Worm (Caenorhabditis elegans) whole organism, L1 larva: ENCODE results near the gene Y77E11A.12.
A peak's percentile ranks its signal among the peaks of the same experiment; 100 is the strongest.

Experiments used
- C04F5.9 ChIP-seq: sonication (generic microtip); optimal IDR thresholded peaks from 2 replicates; lab custom pipeline; 2016; ENCODE audit warnings: missing genetic modification characterization, missing compliant biosample characterization
- C34B4.2 ChIP-seq: sonication (generic microtip); optimal IDR thresholded peaks from 2 replicates; lab custom pipeline; 2017; ENCODE audit warnings: mild to moderate bottlenecking, missing genetic modification characterization, missing compliant biosample characterization
- Y116A8C.19 ChIP-seq: sonication (generic microtip); optimal IDR thresholded peaks from 2 replicates; lab custom pipeline; 2016; ENCODE audit warnings: missing compliant biosample characterization, missing genetic modification characterization, borderline replicate concordance
- ama-1 ChIP-seq: fragments of 150-350 bp; optimal IDR thresholded peaks from 2 replicates; lab custom pipeline; 2014
- blmp-1 ChIP-seq: fragments of 150-350 bp; optimal IDR thresholded peaks from 2 replicates; lab custom pipeline; 2014; ENCODE audit warnings: missing biosample characterization, missing genetic modification characterization
- ceh-63 ChIP-seq: fragments of 200-800 bp; sonication (Bioruptor generic); optimal IDR thresholded peaks from 2 replicates; lab custom pipeline; 2018; ENCODE audit warnings: mild to moderate bottlenecking, missing genetic modification characterization, missing compliant biosample characterization
- ceh-8 ChIP-seq: fragments of 200-800 bp; sonication (Bioruptor generic); optimal IDR thresholded peaks from 2 replicates; lab custom pipeline; 2018; ENCODE audit warnings: mild to moderate bottlenecking, missing genetic modification characterization, moderate library complexity, missing compliant biosample characterization
- ceh-82 ChIP-seq, 3 experiments: fragments of 150-350 bp in 1 of 3; sonication (generic microtip) in 2 of 3; optimal IDR thresholded peaks; 2 replicates each; lab custom pipeline; 2014 to 2017; ENCODE audit warnings: missing biosample characterization in 3 of 3, missing genetic modification characterization in 3 of 3
- ceh-88 ChIP-seq: fragments of 200-800 bp; sonication (Bioruptor generic); IDR thresholded peaks from 2 replicates; pipeline ENCODE4 v1.3.6; 2022; ENCODE audit warnings: missing genetic modification characterization, missing compliant biosample characterization
- ces-1 ChIP-seq: fragments of 150-350 bp; optimal IDR thresholded peaks from 2 replicates; lab custom pipeline; 2014; ENCODE audit warnings: missing biosample characterization, missing genetic modification reagents, missing genetic modification characterization
- efl-1 ChIP-seq, 4 experiments: fragments of 150-350 bp; optimal IDR thresholded peaks in 3 of 4; peaks in 1 of 4; 1 replicate in 1 of 4; 2 replicates in 3 of 4; lab custom pipeline; 2014; ENCODE audit warnings: missing biosample characterization in 2 of 4, missing genetic modification characterization in 2 of 4, missing genetic modification reagents in 2 of 4
- efl-3 ChIP-seq: fragments of 200-800 bp; sonication (Bioruptor generic); optimal IDR thresholded peaks from 2 replicates; lab custom pipeline; 2018; ENCODE audit warnings: mild to moderate bottlenecking, missing genetic modification characterization, missing compliant biosample characterization
- egl-27 ChIP-seq, 2 experiments: fragments of 150-350 bp in 1 of 2; sonication (generic microtip); optimal IDR thresholded peaks; 3 replicates each; lab custom pipeline; 2017 to 2018; ENCODE audit warnings: missing biosample characterization in 2 of 2, missing genetic modification characterization in 2 of 2, missing genetic modification reagents in 2 of 2
- elt-3 ChIP-seq, 6 experiments: fragments of 150-350 bp in 1 of 6; sonication (generic microtip); optimal IDR thresholded peaks; 2 replicates each; lab custom pipeline; 2017 to 2018; ENCODE audit warnings: missing biosample characterization in 6 of 6, missing genetic modification characterization in 6 of 6, inconsistent platforms in 1 of 6
- ets-5 ChIP-seq: fragments of 200-800 bp; sonication (Bioruptor generic); IDR thresholded peaks from 2 replicates; pipeline ENCODE4 v1.3.6; 2022; ENCODE audit warnings: missing genetic modification characterization, missing compliant biosample characterization
- fkh-10 ChIP-seq: sonication (generic microtip); optimal IDR thresholded peaks from 2 replicates; lab custom pipeline; 2017; ENCODE audit warnings: missing biosample characterization, missing genetic modification reagents, missing genetic modification characterization
- fkh-4 ChIP-seq: sonication (generic microtip); optimal IDR thresholded peaks from 2 replicates; lab custom pipeline; 2016; ENCODE audit warnings: missing compliant biosample characterization, missing genetic modification characterization, borderline replicate concordance
- fkh-8 ChIP-seq: sonication (generic microtip); optimal IDR thresholded peaks from 2 replicates; lab custom pipeline; 2016; ENCODE audit warnings: mild to moderate bottlenecking, missing genetic modification characterization, missing compliant biosample characterization
- fos-1 ChIP-seq: fragments of 150-350 bp; optimal IDR thresholded peaks from 2 replicates; lab custom pipeline; 2014; ENCODE audit warnings: missing biosample characterization, missing genetic modification characterization
- grh-1 ChIP-seq: fragments of 200-800 bp; sonication (Bioruptor generic); IDR thresholded peaks from 2 replicates; pipeline ENCODE4 v1.3.6; 2022; ENCODE audit warnings: missing genetic modification reagents, missing genetic modification characterization, missing compliant biosample characterization
- hlh-17 ChIP-seq: fragments of 200-800 bp; sonication (Bioruptor generic); optimal IDR thresholded peaks from 2 replicates; lab custom pipeline; 2018; ENCODE audit warnings: missing genetic modification characterization, mild to moderate bottlenecking, missing compliant biosample characterization, moderate library complexity, borderline replicate concordance
- irx-1 ChIP-seq: sonication (generic microtip); optimal IDR thresholded peaks from 2 replicates; lab custom pipeline; 2016; ENCODE audit warnings: missing genetic modification characterization, missing compliant biosample characterization
- jun-1 ChIP-seq: fragments of 150-350 bp; optimal IDR thresholded peaks from 2 replicates; lab custom pipeline; 2014; ENCODE audit warnings: missing biosample characterization, missing genetic modification reagents, missing genetic modification characterization
- lin-13 ChIP-seq: fragments of 150-350 bp; optimal IDR thresholded peaks from 2 replicates; lab custom pipeline; 2014; ENCODE audit warnings: missing biosample characterization, missing genetic modification reagents, missing genetic modification characterization
- lin-35 ChIP-seq, 2 experiments: fragments of 150-350 bp; optimal IDR thresholded peaks; 2 replicates each; lab custom pipeline; 2014; ENCODE audit warnings: missing biosample characterization in 2 of 2, missing genetic modification characterization in 2 of 2, missing genetic modification reagents in 2 of 2
- lir-3 ChIP-seq: sonication (generic microtip); optimal IDR thresholded peaks from 2 replicates; lab custom pipeline; 2016; ENCODE audit warnings: mild to moderate bottlenecking, missing genetic modification characterization, moderate library complexity, missing compliant biosample characterization; ENCODE audit not compliant: poor library complexity
- lsy-2 ChIP-seq, 2 experiments: fragments of 150-350 bp; optimal IDR thresholded peaks; 2 replicates each; lab custom pipeline; 2014; ENCODE audit warnings: missing biosample characterization in 2 of 2, missing genetic modification characterization in 2 of 2
- mdl-1 ChIP-seq, 2 experiments: fragments of 150-350 bp; optimal IDR thresholded peaks; 2 replicates each; lab custom pipeline; 2014 to 2017; ENCODE audit warnings: missing biosample characterization in 2 of 2, missing genetic modification characterization in 2 of 2, inconsistent platforms in 1 of 2
- nhr-19 ChIP-seq: fragments of 200-800 bp; sonication (Bioruptor generic); conservative IDR thresholded peaks from 2 replicates; pipeline ENCODE4 v1.3.6; 2022; ENCODE audit warnings: missing genetic modification characterization, missing compliant biosample characterization
- nhr-237 ChIP-seq: fragments of 150-350 bp; optimal IDR thresholded peaks from 2 replicates; lab custom pipeline; 2014; ENCODE audit warnings: missing biosample characterization, missing genetic modification characterization
- nhr-28 ChIP-seq: fragments of 150-350 bp; optimal IDR thresholded peaks from 2 replicates; lab custom pipeline; 2014; ENCODE audit warnings: missing biosample characterization, missing genetic modification characterization
- nhr-71 ChIP-seq: sonication (generic microtip); optimal IDR thresholded peaks from 2 replicates; lab custom pipeline; 2016; ENCODE audit warnings: mild to moderate bottlenecking, missing genetic modification characterization, moderate library complexity, missing compliant biosample characterization
- nhr-76 ChIP-seq: sonication (generic microtip); optimal IDR thresholded peaks from 2 replicates; lab custom pipeline; 2017; ENCODE audit warnings: missing biosample characterization, missing genetic modification characterization
- nhr-84 ChIP-seq: sonication (generic microtip); optimal IDR thresholded peaks from 2 replicates; lab custom pipeline; 2017; ENCODE audit warnings: missing biosample characterization, missing genetic modification characterization
- pax-3 ChIP-seq: fragments of 200-800 bp; sonication (Bioruptor generic); optimal IDR thresholded peaks from 2 replicates; lab custom pipeline; 2018; ENCODE audit warnings: mild to moderate bottlenecking, missing genetic modification characterization, moderate library complexity, missing compliant biosample characterization
- pqm-1 ChIP-seq: sonication (generic microtip); optimal IDR thresholded peaks from 3 replicates; lab custom pipeline; 2017; ENCODE audit warnings: missing biosample characterization, missing genetic modification characterization
- sox-4 ChIP-seq: sonication (generic microtip); optimal IDR thresholded peaks from 2 replicates; lab custom pipeline; 2016; ENCODE audit warnings: missing genetic modification characterization, missing compliant biosample characterization
- sptf-1 ChIP-seq: fragments of 150-350 bp; optimal IDR thresholded peaks from 2 replicates; lab custom pipeline; 2014; ENCODE audit warnings: missing biosample characterization, missing genetic modification characterization
- swsn-7 ChIP-seq: sonication (generic microtip); optimal IDR thresholded peaks from 2 replicates; lab custom pipeline; 2016; ENCODE audit warnings: missing genetic modification characterization, missing compliant biosample characterization
- unc-130 ChIP-seq: fragments of 150-350 bp; optimal IDR thresholded peaks from 2 replicates; lab custom pipeline; 2017; ENCODE audit warnings: missing biosample characterization, missing genetic modification characterization, inconsistent platforms
- unc-30 ChIP-seq: sonication (generic microtip); optimal IDR thresholded peaks from 2 replicates; lab custom pipeline; 2017; ENCODE audit warnings: missing biosample characterization, missing genetic modification characterization
- unc-62 ChIP-seq: fragments of 150-350 bp; optimal IDR thresholded peaks from 2 replicates; lab custom pipeline; 2014; ENCODE audit warnings: missing biosample characterization, missing genetic modification reagents, missing genetic modification characterization
- xbp-1 ChIP-seq: sonication (generic microtip); optimal IDR thresholded peaks from 2 replicates; lab custom pipeline; 2016; ENCODE audit warnings: missing genetic modification characterization, missing compliant biosample characterization
- ztf-11 ChIP-seq, 2 experiments: sonication (generic microtip); optimal IDR thresholded peaks; 2 replicates each; lab custom pipeline; 2016 to 2017; ENCODE audit warnings: missing genetic modification characterization in 2 of 2, missing biosample characterization in 1 of 2, missing compliant biosample characterization in 1 of 2

The Y77E11A.12 gene

DNA sequence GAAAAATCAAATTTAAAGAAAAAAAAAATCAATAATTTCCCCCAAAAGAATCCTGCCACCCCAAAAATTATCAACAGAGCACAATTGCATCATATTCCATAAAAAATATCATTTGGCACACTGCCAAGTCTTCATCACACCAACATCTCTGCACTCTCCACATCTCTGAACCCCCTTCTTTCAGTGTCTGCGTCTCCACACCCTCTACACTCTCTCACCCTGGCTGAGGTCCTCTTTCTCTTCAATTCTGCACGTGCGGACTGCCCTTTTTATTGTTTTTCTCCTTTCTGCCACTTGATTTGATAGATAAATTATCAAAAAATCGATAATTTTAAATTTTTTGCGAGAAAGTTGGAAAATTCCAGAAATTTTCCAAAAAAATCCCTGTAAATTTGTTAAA is 22.5 kb upstream of the Y77E11A.12 start, which contains the start of gene hxk-3 (continued):
- TF ChIP-seq nhr-76 (tag; lab: Kevin White, UChicago), result no peak
- TF ChIP-seq grh-1 (GFP tag; lab: Robert Waterston, UW), result no peak; the same call in 1 of the 2 replicates
- no peak for TF ChIP-seq C34B4.2 (tag; lab: Kevin White, UChicago)
- TF ChIP-seq ceh-82 (tag; optimal IDR thresholded peaks at IDR 0.05; lab: Kevin White, UChicago), result peak in 1 of 3 experiments; percentile 44
- peak; percentile 34 for TF ChIP-seq blmp-1
- TF ChIP-seq fkh-10 (GFP tag; lab: Kevin White, UChicago), result no peak
- no peak for TF ChIP-seq unc-62 (GFP tag; lab: Kevin White, UChicago)
- TF ChIP-seq efl-3, result no peak
- peak; percentile 68 for TF ChIP-seq nhr-19 (GFP tag; lab: Robert Waterston, UW)
- TF ChIP-seq ces-1 (GFP tag; lab: Kevin White, UChicago), result no peak
- no peak for TF ChIP-seq C04F5.9 (tag; lab: Kevin White, UChicago)
- peak; percentile 21 for TF ChIP-seq fkh-8 (tag; lab: Kevin White, UChicago)
- TF ChIP-seq hlh-17 (GFP tag; lab: Kevin White, UChicago), result no peak
- no peak for TF ChIP-seq ceh-63 (GFP tag; lab: Kevin White, UChicago)
- no peak for TF ChIP-seq pqm-1 (tag; lab: Kevin White, UChicago)
- no peak for TF ChIP-seq nhr-84 (tag; lab: Kevin White, UChicago)
- peak; percentile 42 for TF ChIP-seq irx-1 (tag; lab: Kevin White, UChicago)
- TF ChIP-seq nhr-28, result no peak
- TF ChIP-seq jun-1, result no peak
- no peak for TF ChIP-seq ztf-11 (tag; optimal IDR thresholded peaks at IDR 0.05; lab: Kevin White, UChicago)
- TF ChIP-seq ets-5, result no peak
- TF ChIP-seq xbp-1 (tag; lab: Kevin White, UChicago), result peak; percentile 65
- no peak for TF ChIP-seq lir-3 (tag; lab: Kevin White, UChicago)
- peak; percentile 49 for TF ChIP-seq lin-13 (GFP tag; lab: Kevin White, UChicago)
- no peak for TF ChIP-seq ama-1
- no peak for TF ChIP-seq fos-1
- TF ChIP-seq egl-27 (tag; optimal IDR thresholded peaks at IDR 0.05; lab: Kevin White, UChicago), result no peak
- no peak for TF ChIP-seq ceh-8 (GFP tag; lab: Kevin White, UChicago)
- TF ChIP-seq lsy-2 (tag; optimal IDR thresholded peaks at IDR 0.05; lab: Kevin White, UChicago), result peak; percentile 65 to 78
- no peak for TF ChIP-seq unc-130 (tag; lab: Kevin White, UChicago)
- peak in 1 of 2 experiments; percentile 94 for TF ChIP-seq mdl-1 (tag; optimal IDR thresholded peaks at IDR 0.05; lab: Kevin White, UChicago)
- TF ChIP-seq sox-4, result no peak
- no peak for TF ChIP-seq fkh-4
- TF ChIP-seq pax-3 (tag; lab: Kevin White, UChicago), result peak; percentile 47
- TF ChIP-seq Y116A8C.19, result no peak
- no peak for TF ChIP-seq sptf-1 (tag; lab: Kevin White, UChicago)
- TF ChIP-seq elt-3 (tag; optimal IDR thresholded peaks at IDR 0.05; lab: Kevin White, UChicago), result peak in 1 of 6 experiments; percentile 54
- TF ChIP-seq ceh-88, result no peak
- peak; percentile 75 for TF ChIP-seq swsn-7 (tag; lab: Kevin White, UChicago)
- peak; percentile 39 to 68 for TF ChIP-seq lin-35 (GFP tag; optimal IDR thresholded peaks at IDR 0.05; lab: Kevin White, UChicago)

DNA sequence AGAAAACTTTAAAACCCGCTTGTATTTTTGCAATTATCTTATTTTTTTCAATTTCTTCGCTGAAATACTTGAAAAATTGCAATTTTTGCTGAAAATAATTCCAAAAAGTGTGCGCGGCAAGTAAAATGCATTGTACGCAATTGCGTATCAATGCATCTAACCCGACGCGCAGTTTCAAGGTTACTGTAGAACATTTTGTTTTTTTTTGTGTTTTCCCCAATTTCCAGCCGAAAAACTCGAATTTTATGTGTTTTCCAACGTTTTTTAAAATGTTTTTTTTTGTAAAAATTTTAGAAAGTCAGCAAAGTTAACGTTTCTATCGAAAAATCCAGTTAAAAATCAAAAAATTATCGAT is 21.7 kb upstream of the Y77E11A.12 start:
- no peak for TF ChIP-seq lin-35 (GFP tag; optimal IDR thresholded peaks at IDR 0.05; lab: Kevin White, UChicago)
- no peak for TF ChIP-seq unc-30 (tag; lab: Kevin White, UChicago)
- TF ChIP-seq nhr-71, result no peak
- TF ChIP-seq nhr-237 (tag; lab: Kevin White, UChicago), result no peak
- TF ChIP-seq efl-1 (optimal IDR thresholded peaks at IDR 0.05; lab: Kevin White, UChicago), result peak in 1 of 2 experiments; percentile 3
- no peak for TF ChIP-seq efl-1 (GFP tag; optimal IDR thresholded peaks at IDR 0.05 in 1 of 2; lab: Kevin White, UChicago)
- TF ChIP-seq ets-5, result no peak
- peak in 1 of 2 experiments; percentile 25 for TF ChIP-seq lsy-2 (tag; optimal IDR thresholded peaks at IDR 0.05; lab: Kevin White, UChicago)
- TF ChIP-seq, all 84 proteins: peak for 2
